Fruit fly (Drosophila melanogaster): ENCODE data around the gene CG5157.

DNA sequence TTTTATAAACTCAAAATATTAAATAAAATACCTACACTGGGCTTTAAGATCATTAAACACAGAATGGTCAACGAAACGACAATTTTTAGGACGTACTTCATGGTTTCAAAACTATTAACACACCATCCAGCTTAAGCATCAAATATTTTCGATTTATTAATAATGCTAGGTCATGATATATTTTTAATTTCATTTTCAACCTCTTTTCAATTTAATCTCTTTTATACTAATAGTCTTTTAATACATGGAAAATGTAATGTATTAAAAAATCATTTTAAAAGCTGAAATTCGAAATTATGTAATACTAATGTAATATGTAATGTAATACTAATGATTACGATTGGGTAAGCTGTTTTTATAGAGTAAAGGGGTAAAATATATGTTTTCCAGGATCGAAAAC, 32.3 kb upstream of the CG5157 start, which contains the start of gene CG33796:
- no peak for TF ChIP-seq bab1 (GFP tag; optimal IDR thresholded peaks at IDR 0.05)
- TF ChIP-seq Hr96 (GFP tag; optimal IDR thresholded peaks at IDR 0.05) = no peak
- no peak for TF ChIP-seq tj (GFP tag; optimal IDR thresholded peaks at IDR 0.05)
- TF ChIP-seq Crg-1 (GFP tag; optimal IDR thresholded peaks at IDR 0.05) = no peak
- TF ChIP-seq kay (GFP tag; ENCODE audit: borderline replicate concordance) = no peak
- no peak for TF ChIP-seq CG33017 (tag; optimal IDR thresholded peaks at IDR 0.05)
- no peak for TF ChIP-seq CG7101 (tag; optimal IDR thresholded peaks at IDR 0.05)
- TF ChIP-seq CG5204 (GFP tag; optimal IDR thresholded peaks at IDR 0.05) = no peak
- TF ChIP-seq cnc (optimal IDR thresholded peaks at IDR 0.05) = no peak
